Worm (Caenorhabditis elegans) whole organism, late embryonic: ENCODE measurements around the gene srpa-72.

ENCODE experiments used
- C08G9.2 ChIP-seq: sonication (generic microtip); optimal IDR thresholded peaks from 2 replicates; lab custom pipeline; 2016; ENCODE audit warnings: mild to moderate bottlenecking, missing genetic modification characterization, moderate library complexity, missing compliant biosample characterization
- C38D4.7 ChIP-seq: fragments of 200-800 bp; sonication (Bioruptor generic); optimal IDR thresholded peaks from 2 replicates; lab custom pipeline; 2018; ENCODE audit warnings: mild to moderate bottlenecking, missing genetic modification characterization, moderate library complexity, missing compliant biosample characterization
- K02D7.2 ChIP-seq: sonication (generic microtip); optimal IDR thresholded peaks from 2 replicates; lab custom pipeline; 2017; ENCODE audit warnings: mild to moderate bottlenecking, missing genetic modification characterization, missing compliant biosample characterization
- K09A11.1 ChIP-seq: sonication (generic microtip); optimal IDR thresholded peaks from 2 replicates; lab custom pipeline; 2017; ENCODE audit warnings: antibody characterized with exemption, mild to moderate bottlenecking, missing genetic modification characterization, missing compliant biosample characterization; ENCODE audit not compliant: insufficient read depth
- Y22D7AL.16 ChIP-seq: sonication (generic microtip); optimal IDR thresholded peaks from 2 replicates; lab custom pipeline; 2016; ENCODE audit warnings: missing genetic modification characterization, missing compliant biosample characterization
- ahr-1 ChIP-seq: sonication (generic microtip); optimal IDR thresholded peaks from 2 replicates; lab custom pipeline; 2016; ENCODE audit warnings: missing genetic modification characterization, missing compliant biosample characterization
- ceh-14 ChIP-seq: sonication (generic microtip); optimal IDR thresholded peaks from 2 replicates; lab custom pipeline; 2016; ENCODE audit warnings: missing genotype, missing genetic modification characterization, missing compliant biosample characterization
- ceh-19 ChIP-seq: fragments of 200-800 bp; sonication (Bioruptor generic); optimal IDR thresholded peaks from 2 replicates; lab custom pipeline; 2018; ENCODE audit warnings: mild to moderate bottlenecking, missing genetic modification characterization, missing compliant biosample characterization
- ceh-2 ChIP-seq: sonication (generic microtip); optimal IDR thresholded peaks from 2 replicates; lab custom pipeline; 2016; ENCODE audit warnings: missing genotype, missing genetic modification characterization, missing compliant biosample characterization
- ceh-22 ChIP-seq: sonication (generic microtip); optimal IDR thresholded peaks from 2 replicates; lab custom pipeline; 2017; ENCODE audit warnings: missing biosample characterization, missing genetic modification characterization
- ceh-24 ChIP-seq: sonication (generic microtip); optimal IDR thresholded peaks from 2 replicates; lab custom pipeline; 2016; ENCODE audit warnings: mild to moderate bottlenecking, missing genetic modification characterization, missing compliant biosample characterization
- ceh-30 ChIP-seq: fragments of 150-350 bp; optimal IDR thresholded peaks from 2 replicates; lab custom pipeline; 2014; ENCODE audit warnings: missing biosample characterization, missing genetic modification characterization
- dmd-4 ChIP-seq: sonication (generic microtip); optimal IDR thresholded peaks from 2 replicates; lab custom pipeline; 2016; ENCODE audit warnings: borderline replicate concordance, missing genetic modification characterization, missing compliant biosample characterization
- elt-2 ChIP-seq: sonication (generic microtip); optimal IDR thresholded peaks from 2 replicates; lab custom pipeline; 2016; ENCODE audit warnings: missing genetic modification reagents, missing genetic modification characterization, missing compliant biosample characterization
- elt-4 ChIP-seq: sonication (generic microtip); optimal IDR thresholded peaks from 2 replicates; lab custom pipeline; 2016; ENCODE audit warnings: missing genetic modification characterization, missing compliant biosample characterization
- ets-4 ChIP-seq: sonication (generic microtip); optimal IDR thresholded peaks from 2 replicates; lab custom pipeline; 2016; ENCODE audit warnings: missing genetic modification characterization, missing compliant biosample characterization
- eyg-1 ChIP-seq: sonication (generic microtip); optimal IDR thresholded peaks from 2 replicates; lab custom pipeline; 2016; ENCODE audit warnings: missing genotype, missing genetic modification characterization, missing compliant biosample characterization
- fkh-10 ChIP-seq: fragments of 150-350 bp; optimal IDR thresholded peaks from 2 replicates; lab custom pipeline; 2014; ENCODE audit warnings: missing biosample characterization, missing genetic modification reagents, missing genetic modification characterization
- fkh-6 ChIP-seq: sonication (generic microtip); optimal IDR thresholded peaks from 2 replicates; lab custom pipeline; 2016; ENCODE audit warnings: missing genetic modification characterization, missing compliant biosample characterization
- hlh-13 ChIP-seq: fragments of 200-800 bp; sonication (Bioruptor generic); optimal IDR thresholded peaks from 2 replicates; lab custom pipeline; 2018; ENCODE audit warnings: mild to moderate bottlenecking, missing genetic modification characterization, missing compliant biosample characterization
- hlh-8 ChIP-seq: sonication (generic microtip); optimal IDR thresholded peaks from 2 replicates; lab custom pipeline; 2016; ENCODE audit warnings: missing genotype, missing genetic modification characterization, missing compliant biosample characterization
- lim-6 ChIP-seq: sonication (generic microtip); optimal IDR thresholded peaks from 2 replicates; lab custom pipeline; 2016; ENCODE audit warnings: missing genetic modification characterization, missing compliant biosample characterization
- madf-2 ChIP-seq: sonication (generic microtip); optimal IDR thresholded peaks from 2 replicates; lab custom pipeline; 2017; ENCODE audit warnings: missing genetic modification characterization, missing compliant biosample characterization
- mec-3 ChIP-seq: sonication (generic microtip); optimal IDR thresholded peaks from 2 replicates; lab custom pipeline; 2016; ENCODE audit warnings: borderline replicate concordance, missing genetic modification characterization, missing compliant biosample characterization
- nhr-11 ChIP-seq: fragments of 150-350 bp; optimal IDR thresholded peaks from 2 replicates; lab custom pipeline; 2014; ENCODE audit warnings: missing biosample characterization, missing genetic modification characterization
- npax-4 ChIP-seq: sonication (generic microtip); optimal IDR thresholded peaks from 2 replicates; lab custom pipeline; 2016; ENCODE audit warnings: missing genetic modification characterization, missing compliant biosample characterization
- pat-9 ChIP-seq: fragments of 200-800 bp; sonication (Bioruptor generic); optimal IDR thresholded peaks from 2 replicates; lab custom pipeline; 2018; ENCODE audit warnings: mild to moderate bottlenecking, missing genetic modification characterization, moderate library complexity, missing compliant biosample characterization
- pax-1 ChIP-seq: fragments of 150-350 bp; optimal IDR thresholded peaks from 2 replicates; lab custom pipeline; 2014; ENCODE audit warnings: missing biosample characterization, missing genetic modification characterization
- pha-4 ChIP-seq: fragments of 150-350 bp; optimal IDR thresholded peaks from 2 replicates; lab custom pipeline; 2018; ENCODE audit warnings: missing biosample characterization, missing genetic modification reagents, missing genetic modification characterization
- ref-2 ChIP-seq: sonication (generic microtip); optimal IDR thresholded peaks from 2 replicates; lab custom pipeline; 2016; ENCODE audit warnings: missing genetic modification characterization, missing compliant biosample characterization
- rnt-1 ChIP-seq: sonication (generic microtip); optimal IDR thresholded peaks from 2 replicates; lab custom pipeline; 2016; ENCODE audit warnings: missing genetic modification characterization, missing compliant biosample characterization
- syd-9 ChIP-seq: sonication (generic microtip); optimal IDR thresholded peaks from 2 replicates; lab custom pipeline; 2016; ENCODE audit warnings: mild to moderate bottlenecking, missing genetic modification characterization, moderate library complexity, missing compliant biosample characterization
- tbx-2 ChIP-seq: sonication (generic microtip); optimal IDR thresholded peaks from 2 replicates; lab custom pipeline; 2016; ENCODE audit warnings: missing genetic modification characterization, missing compliant biosample characterization
- ttx-3 ChIP-seq: sonication (generic microtip); optimal IDR thresholded peaks from 2 replicates; lab custom pipeline; 2016; ENCODE audit warnings: missing genetic modification reagents, missing genetic modification characterization, missing compliant biosample characterization
- unc-3 ChIP-seq, 2 experiments: fragments of 200-800 bp in 1 of 2; sonication (Bioruptor generic) in 1 of 2; sonication (generic microtip) in 1 of 2; conservative IDR thresholded peaks in 1 of 2; optimal IDR thresholded peaks in 1 of 2; 2 replicates each; pipeline versions ENCODE4 v1.3.6 to Lab custom; 2016 to 2022; ENCODE audit warnings: missing compliant biosample characterization in 2 of 2, missing genetic modification characterization in 2 of 2, missing genetic modification reagents in 1 of 2
- unc-42 ChIP-seq: sonication (generic microtip); optimal IDR thresholded peaks from 2 replicates; lab custom pipeline; 2016; ENCODE audit warnings: missing genotype, missing genetic modification characterization, missing compliant biosample characterization
- unc-55 ChIP-seq: sonication (generic microtip); optimal IDR thresholded peaks from 2 replicates; lab custom pipeline; 2017; ENCODE audit warnings: missing biosample characterization, missing genetic modification reagents, missing genetic modification characterization
- unc-86 ChIP-seq: sonication (generic microtip); optimal IDR thresholded peaks from 2 replicates; lab custom pipeline; 2016; ENCODE audit warnings: missing genetic modification characterization, missing compliant biosample characterization

Gene srpa-72

DNA sequence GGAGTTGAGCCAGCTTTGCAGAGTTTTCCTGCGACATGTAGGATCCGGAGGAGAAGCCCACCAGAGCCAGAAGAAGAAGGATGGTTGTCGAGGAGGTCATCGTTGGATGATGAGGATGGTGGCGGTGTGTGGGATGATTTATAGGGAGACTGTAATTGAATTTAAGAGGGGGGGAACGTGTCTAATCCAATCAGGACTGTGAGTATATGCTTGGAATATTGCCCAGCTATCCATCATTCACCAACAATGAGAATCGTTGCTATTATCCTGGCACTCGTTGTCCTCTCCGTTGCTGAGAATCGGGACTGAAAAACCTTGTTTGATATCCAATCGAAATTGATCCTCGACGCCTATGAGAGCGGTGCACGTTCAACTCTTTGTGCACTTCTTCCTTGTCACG, 38.8 kb downstream of the srpa-72 start, which contains the start of gene K12H6.5:
TSS of gene K12H6.5 (minus strand) at position 101 of the 400 bp plus-strand sequence.
- TF ChIP-seq ceh-24 (tag; lab: Kevin White, UChicago) (no peak), C08G9.2 (no peak), ceh-19 (GFP tag; lab: Kevin White, UChicago) (no peak), ttx-3 (tag; lab: Kevin White, UChicago) (no peak), hlh-13 (GFP tag; lab: Kevin White, UChicago) (no peak), lim-6 (tag; lab: Kevin White, UChicago) (no peak), rnt-1 (tag; lab: Kevin White, UChicago) (no peak), dmd-4 (no peak), pax-1 (tag; lab: Kevin White, UChicago) (no peak), nhr-11 (tag; lab: Kevin White, UChicago) (no peak), Y22D7AL.16 (tag; lab: Kevin White, UChicago) (no peak), elt-4 (tag; lab: Kevin White, UChicago) (no peak), ahr-1 (tag; lab: Kevin White, UChicago) (no peak), pat-9 (tag; lab: Kevin White, UChicago) (no peak), K02D7.2 (tag; lab: Kevin White, UChicago) (no peak), fkh-6 (tag; lab: Kevin White, UChicago) (no peak)

DNA sequence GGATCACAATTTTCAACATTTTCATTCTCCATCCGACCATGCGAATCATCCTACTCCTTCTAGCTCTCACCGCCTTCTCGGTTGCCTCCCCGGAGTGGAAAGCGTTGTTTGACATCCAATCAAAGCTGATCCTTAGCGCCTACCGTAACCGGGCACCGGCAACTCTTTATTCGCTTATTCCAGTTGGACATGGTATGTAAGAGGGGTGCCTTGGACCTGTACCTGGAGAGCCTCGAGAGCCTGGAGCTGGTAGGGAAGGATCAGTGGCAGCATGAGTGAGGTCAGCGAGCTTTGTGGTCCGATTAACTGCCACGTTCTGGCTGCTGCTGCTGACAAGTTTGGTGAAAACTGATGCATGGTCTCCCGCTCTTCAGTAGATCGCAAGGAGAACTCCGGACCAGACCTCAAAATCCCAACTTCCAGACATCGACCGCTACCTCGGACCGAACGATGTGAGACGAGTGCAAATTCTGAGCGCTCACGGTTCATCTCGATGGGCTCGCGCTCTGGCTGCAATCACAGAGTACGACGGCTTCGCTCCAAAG, 40.6 kb downstream of the srpa-72 start, which contains the start of gene K12H6.8:
TSS of gene K12H6.8 (plus strand) at position 38 of the 545 bp plus-strand sequence.
- TF ChIP-seq elt-4 (tag; lab: Kevin White, UChicago): peak; percentile 91
- no peak for TF ChIP-seq ceh-2
- TF ChIP-seq, all 69 proteins: peak for 1

DNA sequence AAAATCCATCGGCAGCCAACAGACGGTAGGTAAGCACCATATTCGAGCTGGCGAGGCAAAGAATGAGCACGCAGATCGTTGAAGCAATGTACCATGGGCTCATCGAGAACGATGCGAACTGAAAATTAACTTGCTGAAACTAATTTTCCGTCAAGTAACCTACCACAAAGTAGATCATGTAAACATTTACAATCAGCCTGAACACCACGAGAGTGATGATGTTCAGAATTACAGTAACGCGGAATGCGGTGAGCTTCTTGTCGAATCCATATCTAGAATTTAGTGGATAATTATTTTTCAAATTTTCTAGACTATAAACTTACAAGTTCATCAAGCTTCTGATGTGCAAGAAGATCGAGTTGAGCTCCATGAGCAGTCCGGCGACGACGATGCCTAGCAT, 42.2 kb downstream of the srpa-72 start:
- TF ChIP-seq unc-3 (GFP tag; conservative IDR thresholded peaks at IDR 0.05; lab: Robert Waterston, UW) (no peak), unc-3 (tag; optimal IDR thresholded peaks at IDR 0.05; lab: Kevin White, UChicago) (no peak), ahr-1 (tag; lab: Kevin White, UChicago) (no peak), npax-4 (tag; lab: Kevin White, UChicago) (no peak), fkh-10 (no peak), elt-4 (tag; lab: Kevin White, UChicago) (no peak), ceh-24 (tag; lab: Kevin White, UChicago) (no peak), eyg-1 (no peak), ref-2 (tag; lab: Kevin White, UChicago) (no peak), Y22D7AL.16 (tag; lab: Kevin White, UChicago) (no peak), ceh-22 (tag; lab: Kevin White, UChicago) (no peak), hlh-8 (no peak), unc-86 (tag; lab: Kevin White, UChicago) (no peak), dmd-4 (no peak), tbx-2 (tag; lab: Kevin White, UChicago) (no peak), ceh-14 (tag; lab: Kevin White, UChicago) (no peak), ets-4 (tag; lab: Kevin White, UChicago) (no peak), pha-4 (tag; lab: Kevin White, UChicago) (no peak), madf-2 (tag; lab: Kevin White, UChicago) (no peak)

ce11 chrII:2830144-2830543, 42.9 kb downstream of the srpa-72 start:
- TF ChIP-seq C08G9.2 (no peak), mec-3 (tag; lab: Kevin White, UChicago) (no peak), ttx-3 (tag; lab: Kevin White, UChicago) (no peak), K09A11.1 (no peak), unc-42 (tag; lab: Kevin White, UChicago) (no peak), ceh-30 (tag; lab: Kevin White, UChicago) (no peak), nhr-11 (tag; lab: Kevin White, UChicago) (no peak), C38D4.7 (GFP tag; lab: Kevin White, UChicago) (no peak), unc-55 (no peak), elt-2 (tag; lab: Kevin White, UChicago) (no peak), eyg-1 (no peak), syd-9 (tag; lab: Kevin White, UChicago) (no peak), pax-1 (tag; lab: Kevin White, UChicago) (no peak)
